In genomic region chrII:10563368-10563767, ce11 we compare ENCODE assay signal across 5 worm cellular contexts.
TF ChIP-seq lines count a peak whose summit lies in the region.

TSS of gene cdc-48.1 (minus strand) at chrII:10563407.

TF ChIP-seq in whole organism, L1 larva, 84 proteins besides CTCF, POLR2A, EP300 and RAD21 (continues in another document):
- TF ChIP-seq lin-13 (GFP tag; optimal IDR thresholded peaks at IDR 0.05; lab: Kevin White, UChicago): peak; percentile 100
- TF ChIP-seq dpl-1 (GFP tag; optimal IDR thresholded peaks at IDR 0.05; lab: Kevin White, UChicago): peak; percentile 100
- peak; percentile 100 for TF ChIP-seq nhr-90 (tag; optimal IDR thresholded peaks at IDR 0.05; lab: Kevin White, UChicago; ENCODE audit: poor library complexity)
- no peak for TF ChIP-seq alr-1 (tag; optimal IDR thresholded peaks at IDR 0.05; lab: Kevin White, UChicago; ENCODE audit: borderline replicate concordance)
- TF ChIP-seq nhr-47 (tag; optimal IDR thresholded peaks at IDR 0.05; lab: Kevin White, UChicago): peak; percentile 100
- peak; percentile 82 to 99 for TF ChIP-seq mdl-1 (tag; optimal IDR thresholded peaks at IDR 0.05; lab: Kevin White, UChicago)
- peak; percentile 99 for TF ChIP-seq ceh-88 (GFP tag; IDR thresholded peaks at IDR 0.05; lab: Robert Waterston, UW)
- peak; percentile 100 for TF ChIP-seq lin-39 (tag; optimal IDR thresholded peaks at IDR 0.05; lab: Kevin White, UChicago)
- peak; percentile 99 for TF ChIP-seq unc-30 (tag; optimal IDR thresholded peaks at IDR 0.05; lab: Kevin White, UChicago)
- peak; percentile 100 for TF ChIP-seq ztf-4 (tag; optimal IDR thresholded peaks at IDR 0.05; lab: Kevin White, UChicago)
- TF ChIP-seq grh-1 (GFP tag; IDR thresholded peaks at IDR 0.05; lab: Robert Waterston, UW): peak; percentile 100
- TF ChIP-seq fos-1 (tag; optimal IDR thresholded peaks at IDR 0.05; lab: Kevin White, UChicago): peak; percentile 100
- TF ChIP-seq sox-4 (tag; optimal IDR thresholded peaks at IDR 0.05; lab: Kevin White, UChicago): peak; percentile 98
- peak; percentile 100 for TF ChIP-seq lin-14 (GFP tag; optimal IDR thresholded peaks at IDR 0.05; lab: Kevin White, UChicago)
- no peak for TF ChIP-seq tlp-1 (tag; optimal IDR thresholded peaks at IDR 0.05; lab: Kevin White, UChicago)
- peak; percentile 24 for TF ChIP-seq Y116A8C.19 (tag; optimal IDR thresholded peaks at IDR 0.05; lab: Kevin White, UChicago; ENCODE audit: borderline replicate concordance)
- TF ChIP-seq elt-2 (tag; optimal IDR thresholded peaks at IDR 0.05; lab: Kevin White, UChicago): peak; percentile 97

TF ChIP-seq in whole organism, L3 larva, 47 proteins besides CTCF, POLR2A, EP300 and RAD21 (continues in another document):
- TF ChIP-seq sea-2 (GFP tag; optimal IDR thresholded peaks at IDR 0.05; lab: Kevin White, UChicago): peak; percentile 94
- peak; percentile 97 for TF ChIP-seq egl-5 (tag; optimal IDR thresholded peaks at IDR 0.05; lab: Kevin White, UChicago)
- peak; percentile 93 for TF ChIP-seq ama-1 (optimal IDR thresholded peaks at IDR 0.05; lab: Kevin White, UChicago)
- TF ChIP-seq zag-1 (tag; optimal IDR thresholded peaks at IDR 0.05; lab: Kevin White, UChicago): peak; percentile 94
- TF ChIP-seq hmg-11 (tag; optimal IDR thresholded peaks at IDR 0.05; lab: Kevin White, UChicago): peak; percentile 98
- TF ChIP-seq unc-39 (tag; optimal IDR thresholded peaks at IDR 0.05; lab: Kevin White, UChicago): peak; percentile 69
- peak; percentile 97 for TF ChIP-seq elt-1 (tag; optimal IDR thresholded peaks at IDR 0.05; lab: Kevin White, UChicago)
- TF ChIP-seq ztf-11 (tag; optimal IDR thresholded peaks at IDR 0.05; lab: Kevin White, UChicago): peak; percentile 54
- peak; percentile 73 for TF ChIP-seq nhr-67 (tag; optimal IDR thresholded peaks at IDR 0.05; lab: Kevin White, UChicago)
- peak; percentile 100 for TF ChIP-seq nhr-11 (tag; optimal IDR thresholded peaks at IDR 0.05; lab: Kevin White, UChicago)
- TF ChIP-seq lin-39 (tag; optimal IDR thresholded peaks at IDR 0.05; lab: Kevin White, UChicago): peak; percentile 99
- peak; percentile 100 for TF ChIP-seq nhr-25 (tag; optimal IDR thresholded peaks at IDR 0.05; lab: Kevin White, UChicago)
- TF ChIP-seq skn-1 (tag; optimal IDR thresholded peaks at IDR 0.05; lab: Kevin White, UChicago): peak; percentile 100
- TF ChIP-seq jun-1 (tag; optimal IDR thresholded peaks at IDR 0.05; lab: Kevin White, UChicago): peak; percentile 99
- peak; percentile 96 to 100 (median 99) for TF ChIP-seq elt-3 (tag; optimal IDR thresholded peaks at IDR 0.05; lab: Kevin White, UChicago)
- peak; percentile 95 for TF ChIP-seq nhr-28 (tag; optimal IDR thresholded peaks at IDR 0.05; lab: Kevin White, UChicago)
- no peak for TF ChIP-seq mml-1 (tag; optimal IDR thresholded peaks at IDR 0.05; lab: Kevin White, UChicago)
- TF ChIP-seq fos-1 (tag; optimal IDR thresholded peaks at IDR 0.05; lab: Kevin White, UChicago): peak; percentile 100
- TF ChIP-seq pha-4 (tag; optimal IDR thresholded peaks at IDR 0.05; lab: Kevin White, UChicago): peak; percentile 100

TF ChIP-seq in whole organism, early embryonic, 17 proteins besides CTCF, POLR2A, EP300 and RAD21:
- TF ChIP-seq hmbx-1 (tag; optimal IDR thresholded peaks at IDR 0.05; lab: Kevin White, UChicago) (peak; percentile 51), ceh-36 (tag; optimal IDR thresholded peaks at IDR 0.05; lab: Kevin White, UChicago) (peak; percentile 54), F13C5.2 (tag; optimal IDR thresholded peaks at IDR 0.05; lab: Kevin White, UChicago) (peak; percentile 99), hnd-1 (tag; optimal IDR thresholded peaks at IDR 0.05; lab: Kevin White, UChicago) (peak; percentile 42), B0310.2 (tag; optimal IDR thresholded peaks at IDR 0.05; lab: Kevin White, UChicago) (peak; percentile 74), pes-1 (GFP tag; IDR thresholded peaks at IDR 0.05; lab: Robert Waterston, UW) (peak; percentile 82), ceh-13 (GFP tag; optimal IDR thresholded peaks at IDR 0.05; lab: Kevin White, UChicago) (peak; percentile 47), hmg-4 (GFP tag; optimal IDR thresholded peaks at IDR 0.05; lab: Kevin White, UChicago) (peak; percentile 65), tra-4 (tag; optimal IDR thresholded peaks at IDR 0.05; lab: Kevin White, UChicago) (peak; percentile 60), ama-1 (optimal IDR thresholded peaks at IDR 0.05; lab: Kevin White, UChicago) (no peak), sea-1 (GFP tag; conservative IDR thresholded peaks at IDR 0.05; lab: Robert Waterston, UW) (peak; percentile 86), scrt-1 (GFP tag; IDR thresholded peaks at IDR 0.05; lab: Robert Waterston, UW) (peak; percentile 57; the same call in 1 of the 2 replicates), ets-7 (tag; optimal IDR thresholded peaks at IDR 0.05; lab: Kevin White, UChicago) (peak; percentile 45), tbx-11 (GFP tag; IDR thresholded peaks at IDR 0.05; lab: Robert Waterston, UW) (peak; percentile 57; the same call in 1 of the 2 replicates), tbx-37 (GFP tag; conservative IDR thresholded peaks at IDR 0.05; lab: Robert Waterston, UW) (peak; percentile 75), aly-1 (tag; optimal IDR thresholded peaks at IDR 0.05; lab: Kevin White, UChicago) (no peak), flt-1 (GFP tag; IDR thresholded peaks at IDR 0.05; lab: Robert Waterston, UW) (peak; percentile 81)
TF ChIP-seq in whole organism, early embryonic: peak in this region for 15.

TF ChIP-seq in whole organism, midembryonic, 9 proteins besides CTCF, POLR2A, EP300 and RAD21:
- TF ChIP-seq tab-1 (GFP tag; IDR thresholded peaks at IDR 0.05; lab: Robert Waterston, UW) (peak; percentile 80), cog-1 (tag; optimal IDR thresholded peaks at IDR 0.05; lab: Kevin White, UChicago) (peak; percentile 99), ref-1 (GFP tag; conservative IDR thresholded peaks at IDR 0.05; lab: Robert Waterston, UW) (no peak), klf-2 (GFP tag; conservative IDR thresholded peaks at IDR 0.05; lab: Robert Waterston, UW) (peak; percentile 76), ztf-29 (GFP tag; IDR thresholded peaks at IDR 0.05; lab: Robert Waterston, UW) (peak; percentile 60; the same call in 1 of the 2 replicates), flt-1 (GFP tag; IDR thresholded peaks at IDR 0.05; lab: Robert Waterston, UW) (peak; percentile 94), ztf-23 (GFP tag; IDR thresholded peaks at IDR 0.05; lab: Robert Waterston, UW) (peak; percentile 94), T22C8.4 (GFP tag; IDR thresholded peaks at IDR 0.05; lab: Robert Waterston, UW) (peak; percentile 76), med-1 (GFP tag; optimal IDR thresholded peaks at IDR 0.05; lab: Kevin White, UChicago; ENCODE audit: insufficient read depth) (peak; percentile 25)

TF ChIP-seq in whole organism, young adult, 124 proteins besides CTCF, POLR2A, EP300 and RAD21 (continues in another document):
- TF ChIP-seq lir-1 (GFP tag; conservative IDR thresholded peaks at IDR 0.05; lab: Robert Waterston, UW) (peak; percentile 99), mel-28 (tag; optimal IDR thresholded peaks at IDR 0.05; lab: Kevin White, UChicago; ENCODE audit: borderline replicate concordance) (peak; percentile 82), sea-2 (GFP tag; IDR thresholded peaks at IDR 0.05; lab: Robert Waterston, UW) (peak; percentile 83; the same call in 1 of the 2 replicates), F22D6.2 (tag; optimal IDR thresholded peaks at IDR 0.05; lab: Kevin White, UChicago) (peak; percentile 95), hmg-20 (GFP tag; IDR thresholded peaks at IDR 0.05; lab: Robert Waterston, UW) (peak; percentile 95), mcd-1 (GFP tag; IDR thresholded peaks at IDR 0.05; lab: Robert Waterston, UW) (peak; percentile 100), lin-40 (tag; optimal IDR thresholded peaks at IDR 0.05; lab: Kevin White, UChicago) (peak; percentile 99), ztf-28 (GFP tag; IDR thresholded peaks at IDR 0.05; lab: Robert Waterston, UW) (peak; percentile 97), unc-130 (GFP tag; optimal IDR thresholded peaks at IDR 0.05; lab: Kevin White, UChicago) (peak; percentile 98), lsl-1 (GFP tag; optimal IDR thresholded peaks at IDR 0.05; lab: Kevin White, UChicago) (peak; percentile 96), let-607 (tag; optimal IDR thresholded peaks at IDR 0.05; lab: Kevin White, UChicago) (peak; percentile 98), ceh-27 (GFP tag; optimal IDR thresholded peaks at IDR 0.05; lab: Kevin White, UChicago) (peak; percentile 100), tbp1 (GFP tag; optimal IDR thresholded peaks at IDR 0.05; lab: Kevin White, UChicago) (peak; percentile 83), bed-2 (GFP tag; IDR thresholded peaks at IDR 0.05; lab: Robert Waterston, UW) (peak; percentile 95), Y67H2A.10 (GFP tag; conservative IDR thresholded peaks at IDR 0.05; lab: Robert Waterston, UW) (peak; percentile 98), snpc-4 (GFP tag; optimal IDR thresholded peaks at IDR 0.05; lab: Kevin White, UChicago) (peak; percentile 91), snpc-4 (tag; optimal IDR thresholded peaks at IDR 0.05; lab: Kevin White, UChicago) (peak; percentile 92 to 95 (median 93)), ekl-4 (GFP tag; IDR thresholded peaks at IDR 0.05; lab: Robert Waterston, UW) (peak; percentile 99), ceh-40 (GFP tag; IDR thresholded peaks at IDR 0.05; lab: Robert Waterston, UW) (peak; percentile 94), gei-17 (GFP tag; optimal IDR thresholded peaks at IDR 0.05; lab: Kevin White, UChicago) (peak; percentile 91), madf-8 (GFP tag; conservative IDR thresholded peaks at IDR 0.05; lab: Robert Waterston, UW) (peak; percentile 94), madf-10 (tag; optimal IDR thresholded peaks at IDR 0.05; lab: Kevin White, UChicago) (peak; percentile 97), B0336.3 (GFP tag; IDR thresholded peaks at IDR 0.05; lab: Robert Waterston, UW) (peak; percentile 98), cebp-1 (GFP tag; IDR thresholded peaks at IDR 0.05; lab: Robert Waterston, UW) (peak; percentile 94), cebp-1 (tag; optimal IDR thresholded peaks at IDR 0.05; lab: Kevin White, UChicago) (peak; percentile 98), C06A6.2 (GFP tag; conservative IDR thresholded peaks at IDR 0.05; lab: Robert Waterston, UW) (peak; percentile 98), K11D2.4 (GFP tag; IDR thresholded peaks at IDR 0.05; lab: Robert Waterston, UW) (peak; percentile 100), F52B5.7 (tag; optimal IDR thresholded peaks at IDR 0.05; lab: Kevin White, UChicago) (peak; percentile 98), snpc-1.3 (tag; optimal IDR thresholded peaks at IDR 0.05; lab: Kevin White, UChicago; ENCODE audit: insufficient read depth) (peak; percentile 98), tlf-1 (GFP tag; optimal IDR thresholded peaks at IDR 0.05; lab: Kevin White, UChicago) (peak; percentile 100), Y79H2A.3 (GFP tag; conservative IDR thresholded peaks at IDR 0.05; lab: Robert Waterston, UW) (peak; percentile 96), snpc-1.1 (tag; optimal IDR thresholded peaks at IDR 0.05; lab: Kevin White, UChicago; ENCODE audit: insufficient read depth) (peak; percentile 87), ztf-22 (GFP tag; optimal IDR thresholded peaks at IDR 0.05; lab: Kevin White, UChicago) (peak; percentile 97), F55B11.4 (tag; optimal IDR thresholded peaks at IDR 0.05; lab: Kevin White, UChicago; ENCODE audit: borderline replicate concordance, insufficient read depth) (no peak)

Comparison
In these comparisons a context has a peak if more than half of its experiments do, and no peak if none do; other contexts are left out.
1. Of the 8 proteins assayed by ChIP-seq in both whole organism, young adult and whole organism, L1 larva: peak only in whole organism, young adult: none; only in whole organism, L1 larva: none; in both: ama-1, dpl-1, efl-1, lin-35, nhr-90, snpc-4 and 2 more; in neither: 0.